Fruit fly (Drosophila melanogaster) whole organism, embryonic: Measurements from ENCODE around the gene Nckx30C.

Experiments
- Bgb ChIP-seq: fragments of 200-800 bp; sonication (Bioruptor generic); IDR thresholded peaks from 2 replicates; pipeline ENCODE4 v1.3.6; 2022; ENCODE audit warnings: missing biosample characterization, missing genetic modification characterization; ENCODE audit not compliant: partially characterized antibody
- BtbVII ChIP-seq: fragments of 200-800 bp; sonication (Bioruptor generic); optimal IDR thresholded peaks from 3 replicates; lab custom pipeline; 2017; ENCODE audit warnings: missing biosample characterization, mild to moderate bottlenecking, missing genetic modification characterization
- CG10462 ChIP-seq: fragments of 200-800 bp; sonication (Bioruptor generic); optimal IDR thresholded peaks from 2 replicates; lab custom pipeline; 2016; ENCODE audit warnings: missing biosample characterization, missing genetic modification characterization
- CG11504 ChIP-seq: fragments of 200-800 bp; sonication (Bioruptor generic); optimal IDR thresholded peaks from 3 replicates; lab custom pipeline; 2019; ENCODE audit warnings: missing biosample characterization, mild to moderate bottlenecking, missing genetic modification characterization, moderate library complexity
- CG11723 ChIP-seq: fragments of 200-800 bp; sonication (Bioruptor generic); optimal IDR thresholded peaks from 2 replicates; lab custom pipeline; 2017; ENCODE audit warnings: missing biosample characterization, mild to moderate bottlenecking, missing genetic modification characterization
- CG12299 ChIP-seq: fragments of 200-800 bp; sonication (Bioruptor generic); optimal IDR thresholded peaks from 2 replicates; lab custom pipeline; 2018; ENCODE audit warnings: missing biosample characterization, mild to moderate bottlenecking, missing genetic modification characterization
- CG12659 ChIP-seq: fragments of 200-800 bp; sonication (Bioruptor generic); optimal IDR thresholded peaks from 3 replicates; lab custom pipeline; 2017; ENCODE audit warnings: mild to moderate bottlenecking, missing biosample characterization, missing genetic modification reagents, missing genetic modification characterization
- CG13775 ChIP-seq: fragments of 200-800 bp; sonication (Bioruptor generic); optimal IDR thresholded peaks from 3 replicates; lab custom pipeline; 2017; ENCODE audit warnings: missing biosample characterization, mild to moderate bottlenecking, missing genetic modification characterization
- CG14441 ChIP-seq: fragments of 200-800 bp; sonication (Bioruptor generic); IDR thresholded peaks from 2 replicates; pipeline ENCODE4 v1.3.6; 2022; ENCODE audit warnings: missing biosample characterization, missing genetic modification characterization
- CG15011 ChIP-seq: fragments of 200-800 bp; sonication (Bioruptor generic); optimal IDR thresholded peaks from 3 replicates; lab custom pipeline; 2018; ENCODE audit warnings: missing biosample characterization, mild to moderate bottlenecking, missing genetic modification characterization
- CG15073 ChIP-seq: fragments of 200-800 bp; sonication (Bioruptor generic); optimal IDR thresholded peaks from 2 replicates; lab custom pipeline; 2016; ENCODE audit warnings: missing biosample characterization, missing genetic modification characterization
- CG15601 ChIP-seq: fragments of 200-800 bp; sonication (Bioruptor generic); optimal IDR thresholded peaks from 3 replicates; lab custom pipeline; 2019; ENCODE audit warnings: missing biosample characterization, mild to moderate bottlenecking, missing genetic modification characterization, moderate library complexity
- CG17359 ChIP-seq: fragments of 200-800 bp; sonication (Bioruptor generic); optimal IDR thresholded peaks from 3 replicates; lab custom pipeline; 2018; ENCODE audit warnings: missing biosample characterization, mild to moderate bottlenecking, missing genetic modification characterization, moderate library complexity
- CG17802 ChIP-seq: fragments of 200-800 bp; sonication (Bioruptor generic); optimal IDR thresholded peaks from 2 replicates; lab custom pipeline; 2018; ENCODE audit warnings: missing biosample characterization, mild to moderate bottlenecking, missing genetic modification characterization, moderate library complexity
- CG17912 ChIP-seq: fragments of 200-800 bp; sonication (Bioruptor generic); optimal IDR thresholded peaks from 2 replicates; lab custom pipeline; 2018; ENCODE audit warnings: missing biosample characterization, mild to moderate bottlenecking, missing genetic modification characterization
- CG18011 ChIP-seq: fragments of 200-800 bp; sonication (Bioruptor generic); optimal IDR thresholded peaks from 2 replicates; lab custom pipeline; 2017; ENCODE audit warnings: missing biosample characterization, missing genetic modification characterization, mild to moderate bottlenecking, moderate library complexity, missing genotype
- CG18476 ChIP-seq: fragments of 200-800 bp; sonication (Bioruptor generic); optimal IDR thresholded peaks from 2 replicates; lab custom pipeline; 2016; ENCODE audit warnings: missing biosample characterization, mild to moderate bottlenecking, missing genetic modification characterization
- CG2116 ChIP-seq: fragments of 200-800 bp; sonication (Bioruptor generic); optimal IDR thresholded peaks from 3 replicates; lab custom pipeline; 2018; ENCODE audit warnings: missing biosample characterization, mild to moderate bottlenecking, missing genetic modification characterization
- CG2875 ChIP-seq: fragments of 200-800 bp; sonication (Bioruptor generic); optimal IDR thresholded peaks from 2 replicates; lab custom pipeline; 2017; ENCODE audit warnings: missing biosample characterization, mild to moderate bottlenecking, missing genetic modification characterization, missing genetic modification reagents
- CG31441 ChIP-seq: fragments of 200-800 bp; sonication (Bioruptor generic); IDR thresholded peaks from 2 replicates; pipeline ENCODE4 v1.3.6; 2022; ENCODE audit warnings: missing biosample characterization, missing genetic modification characterization
- CG34376 ChIP-seq: fragments of 200-800 bp; sonication (Bioruptor generic); optimal IDR thresholded peaks from 2 replicates; lab custom pipeline; 2018; ENCODE audit warnings: missing biosample characterization, mild to moderate bottlenecking, missing genetic modification characterization
- CG3847 ChIP-seq: fragments of 200-800 bp; sonication (Bioruptor generic); IDR thresholded peaks from 2 replicates; pipeline ENCODE4 v1.3.6; 2022; ENCODE audit warnings: missing biosample characterization, missing genetic modification characterization
- CG4854 ChIP-seq: fragments of 200-800 bp; sonication (Bioruptor generic); optimal IDR thresholded peaks from 2 replicates; lab custom pipeline; 2016; ENCODE audit warnings: missing biosample characterization, missing genetic modification characterization, inconsistent platforms
- CG7839 ChIP-seq: fragments of 200-800 bp; sonication (Bioruptor generic); optimal IDR thresholded peaks from 3 replicates; lab custom pipeline; 2018; ENCODE audit warnings: missing biosample characterization, mild to moderate bottlenecking, missing genetic modification characterization, moderate library complexity
- CG7928 ChIP-seq: fragments of 200-800 bp; sonication (Bioruptor generic); optimal IDR thresholded peaks from 2 replicates; lab custom pipeline; 2017; ENCODE audit warnings: missing biosample characterization, mild to moderate bottlenecking, missing genetic modification characterization
- CG8924 ChIP-seq: fragments of 200-800 bp; optimal IDR thresholded peaks from 3 replicates; lab custom pipeline; 2019; ENCODE audit warnings: missing biosample characterization, mild to moderate bottlenecking, missing genetic modification characterization, moderate library complexity
- CG8944 ChIP-seq: fragments of 200-800 bp; sonication (Bioruptor generic); optimal IDR thresholded peaks from 3 replicates; lab custom pipeline; 2016; ENCODE audit warnings: missing biosample characterization, missing genetic modification characterization
- CG9609 ChIP-seq: fragments of 200-800 bp; sonication (Bioruptor generic); optimal IDR thresholded peaks from 3 replicates; lab custom pipeline; 2016; ENCODE audit warnings: missing biosample characterization, missing genetic modification characterization
- CG9876 ChIP-seq: fragments of 200-800 bp; sonication (Bioruptor generic); optimal IDR thresholded peaks from 2 replicates; lab custom pipeline; 2016; ENCODE audit warnings: missing biosample characterization, missing genetic modification characterization
- CHES-1-like ChIP-seq: fragments of 200-800 bp; sonication (Bioruptor generic); optimal IDR thresholded peaks from 2 replicates; lab custom pipeline; 2016; ENCODE audit warnings: missing biosample characterization, missing genetic modification characterization
- Fer3 ChIP-seq: fragments of 200-800 bp; sonication (Bioruptor generic); optimal IDR thresholded peaks from 2 replicates; lab custom pipeline; 2018; ENCODE audit warnings: missing biosample characterization, mild to moderate bottlenecking, missing genetic modification characterization, moderate library complexity
- HHEX ChIP-seq: fragments of 200-800 bp; sonication (Bioruptor generic); optimal IDR thresholded peaks from 3 replicates; lab custom pipeline; 2017; ENCODE audit warnings: missing biosample characterization, mild to moderate bottlenecking, missing genetic modification characterization, missing genetic modification reagents
- HmgD ChIP-seq: fragments of 200-800 bp; sonication (Bioruptor generic); optimal IDR thresholded peaks from 3 replicates; lab custom pipeline; 2016; ENCODE audit warnings: missing biosample characterization, missing genetic modification characterization
- Hmr ChIP-seq: fragments of 200-800 bp; sonication (Bioruptor generic); optimal IDR thresholded peaks from 3 replicates; lab custom pipeline; 2017; ENCODE audit warnings: mild to moderate bottlenecking, missing biosample characterization, missing genetic modification reagents, missing genetic modification characterization
- MTF-1 ChIP-seq: fragments of 200-800 bp; sonication (Bioruptor generic); optimal IDR thresholded peaks from 2 replicates; lab custom pipeline; 2018; ENCODE audit warnings: missing biosample characterization, mild to moderate bottlenecking, missing genetic modification characterization, borderline replicate concordance
- NK7.1 ChIP-seq: fragments of 200-800 bp; sonication (Bioruptor generic); optimal IDR thresholded peaks from 3 replicates; lab custom pipeline; 2016; ENCODE audit warnings: missing biosample characterization, missing genetic modification characterization
- Nf-YA ChIP-seq: fragments of 200-800 bp; sonication (Bioruptor generic); IDR thresholded peaks from 2 replicates; pipeline ENCODE4 v1.3.6; 2022; ENCODE audit warnings: missing biosample characterization, missing genetic modification characterization
- Pdp1 ChIP-seq, 2 experiments: fragments of 200-800 bp; sonication (Bioruptor generic); optimal IDR thresholded peaks; 3 replicates each; lab custom pipeline; 2016; ENCODE audit warnings: missing biosample characterization in 2 of 2, missing genetic modification characterization in 2 of 2, mild to moderate bottlenecking in 1 of 2, moderate library complexity in 1 of 2
- Poxn ChIP-seq: fragments of 200-800 bp; sonication (Bioruptor generic); IDR thresholded peaks from 2 replicates; pipeline ENCODE4 v1.3.6; 2022; ENCODE audit warnings: missing biosample characterization, missing genetic modification characterization
- Usf ChIP-seq: fragments of 200-800 bp; sonication (Bioruptor generic); optimal IDR thresholded peaks from 2 replicates; lab custom pipeline; 2017; ENCODE audit warnings: missing genotype, missing biosample characterization, missing genetic modification characterization
- dimm ChIP-seq: fragments of 200-800 bp; sonication (Bioruptor generic); IDR thresholded peaks from 2 replicates; pipeline ENCODE4 v1.3.6; 2022; ENCODE audit warnings: missing biosample characterization, missing genetic modification characterization
- lov ChIP-seq, 2 experiments: fragments of 200-800 bp in 1 of 2; fragments of >200 bp in 1 of 2; sonication (Bioruptor generic) in 1 of 2; IDR thresholded peaks in 1 of 2; optimal IDR thresholded peaks in 1 of 2; 2 replicates in 1 of 2; 3 replicates in 1 of 2; pipeline versions ENCODE4 v1.3.6 to Lab custom; 2017 to 2022; ENCODE audit warnings: missing biosample characterization in 1 of 2, missing genetic modification characterization in 1 of 2
- oc ChIP-seq: fragments of 200-800 bp; sonication (Bioruptor generic); optimal IDR thresholded peaks from 2 replicates; lab custom pipeline; 2018; ENCODE audit warnings: missing biosample characterization, mild to moderate bottlenecking, missing genetic modification characterization, moderate library complexity
- phol ChIP-seq: fragments of 200-800 bp; sonication (Bioruptor generic); optimal IDR thresholded peaks from 3 replicates; lab custom pipeline; 2018; ENCODE audit warnings: missing biosample characterization, mild to moderate bottlenecking, missing genetic modification characterization, moderate library complexity
- stc ChIP-seq: fragments of 200-800 bp; sonication (Bioruptor generic); IDR thresholded peaks from 2 replicates; pipeline ENCODE4 v1.3.6; 2022; ENCODE audit warnings: missing biosample characterization, missing genetic modification characterization
- tup ChIP-seq: fragments of 200-800 bp; sonication (Bioruptor generic); optimal IDR thresholded peaks from 2 replicates; lab custom pipeline; 2016; ENCODE audit warnings: missing biosample characterization, mild to moderate bottlenecking, missing genetic modification characterization, moderate library complexity
- wdn ChIP-seq: fragments of 200-800 bp; sonication (Bioruptor generic); IDR thresholded peaks from 2 replicates; pipeline ENCODE4 v1.3.6; 2022; ENCODE audit warnings: missing biosample characterization, missing genetic modification characterization
- zen ChIP-seq: fragments of 200-800 bp; sonication (Bioruptor generic); optimal IDR thresholded peaks from 3 replicates; lab custom pipeline; 2018; ENCODE audit warnings: missing biosample characterization, mild to moderate bottlenecking, missing genetic modification characterization, moderate library complexity

Nckx30C gene

DNA sequence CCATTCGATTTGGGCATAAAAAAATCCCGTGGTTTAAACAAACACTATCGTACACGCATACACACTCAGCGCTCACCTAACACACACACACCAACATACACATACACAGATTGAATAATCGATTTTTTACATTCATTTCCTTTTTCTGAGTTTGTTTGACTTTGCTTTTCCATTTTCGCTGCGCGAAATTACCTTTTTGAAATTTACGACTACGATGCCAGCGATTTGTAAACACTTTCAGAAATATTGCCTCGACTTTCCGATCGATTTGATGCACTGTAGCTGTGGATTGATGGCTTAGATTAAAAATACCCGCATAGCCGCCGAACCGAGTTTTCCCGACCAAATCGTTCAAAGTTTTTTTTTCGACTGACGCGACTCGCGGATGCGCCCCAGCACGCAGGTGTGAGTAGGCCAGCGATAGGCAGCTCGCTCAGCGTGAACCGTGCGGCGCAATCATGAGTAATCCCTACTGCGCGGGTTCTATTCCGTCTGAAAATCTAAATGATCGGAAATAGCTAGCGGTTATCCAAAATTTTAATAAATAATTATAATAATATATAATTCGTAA, 47.3 kb downstream of the Nckx30C start, which contains the start of gene Pka-C1 (continued):
- TF ChIP-seq CG11504 (tag; lab: Kevin White, UChicago), result peak; percentile 51
- TF ChIP-seq Fer3, result no peak
- TF ChIP-seq CG10462 (GFP tag; lab: Kevin White, UChicago), result no peak
- peak; percentile 18 for TF ChIP-seq CHES-1-like (GFP tag; lab: Kevin White, UChicago)
- TF ChIP-seq CG18011 (GFP tag; lab: Kevin White, UChicago), result no peak
- TF ChIP-seq HHEX, result no peak
- no peak for TF ChIP-seq dimm (GFP tag; lab: Robert Waterston, UW)
- TF ChIP-seq phol (tag; lab: Kevin White, UChicago), result peak; percentile 52
- TF ChIP-seq CG15073, result no peak
- peak; percentile 76 for TF ChIP-seq CG12659 (GFP tag; lab: Kevin White, UChicago)
- peak; percentile 19 for TF ChIP-seq CG15601 (tag; lab: Kevin White, UChicago)
- TF ChIP-seq CG7839 (tag; lab: Kevin White, UChicago), result peak; percentile 11
- TF ChIP-seq CG17359, result peak; percentile 11
- TF ChIP-seq MTF-1 (GFP tag; lab: Kevin White, UChicago), result peak; percentile 40
- peak; percentile 50 for TF ChIP-seq wdn (GFP tag; lab: Robert Waterston, UW)
- TF ChIP-seq CG2875, result no peak
- TF ChIP-seq CG8924 (tag; lab: Kevin White, UChicago), result peak; percentile 17
- TF ChIP-seq CG11723 (GFP tag; lab: Kevin White, UChicago), result no peak
- TF ChIP-seq Poxn (GFP tag; lab: Robert Waterston, UW), result no peak
- TF ChIP-seq tup, result no peak
- TF ChIP-seq oc (tag; lab: Kevin White, UChicago), result no peak
- no peak for TF ChIP-seq NK7.1 (GFP tag; lab: Kevin White, UChicago)
- no peak for TF ChIP-seq CG8944 (GFP tag; lab: Kevin White, UChicago)
- TF ChIP-seq CG7928, result no peak
- no peak for TF ChIP-seq BtbVII
- no peak for TF ChIP-seq CG15011 (GFP tag; lab: Kevin White, UChicago)
- TF ChIP-seq CG17912 (GFP tag; lab: Kevin White, UChicago), result no peak
- peak; percentile 61 for TF ChIP-seq Hmr
- TF ChIP-seq CG2116 (GFP tag; lab: Kevin White, UChicago), result peak; percentile 94
- TF ChIP-seq CG31441 (GFP tag; lab: Robert Waterston, UW), result 0 out of 2 replicates have a peak, but pooled peaks have one; percentile 27
- TF ChIP-seq Nf-YA (GFP tag; lab: Robert Waterston, UW), result no peak
- peak; percentile 39 for TF ChIP-seq CG34376
- peak; percentile 54 for TF ChIP-seq zen (tag; lab: Kevin White, UChicago)
- TF ChIP-seq Pdp1 (GFP tag; optimal IDR thresholded peaks at IDR 0.05; lab: Kevin White, UChicago), result peak; percentile 11 to 88
- TF ChIP-seq HmgD, result peak; percentile 74
- TF ChIP-seq CG9609 (GFP tag; lab: Kevin White, UChicago), result no peak
- no peak for TF ChIP-seq CG4854 (GFP tag; lab: Kevin White, UChicago)
- no peak; the same call in 1 of the 2 replicates for TF ChIP-seq stc (GFP tag; lab: Robert Waterston, UW)
- no peak for TF ChIP-seq CG18476
- no peak for TF ChIP-seq CG17802 (tag; lab: Kevin White, UChicago)
- 0 out of 2 replicates have a peak, but pooled peaks have one; percentile 23 for TF ChIP-seq CG14441 (GFP tag; lab: Robert Waterston, UW)
- TF ChIP-seq CG9876 (GFP tag; lab: Kevin White, UChicago), result no peak
- TF ChIP-seq CG12299 (tag; lab: Kevin White, UChicago), result no peak
- TF ChIP-seq Bgb (GFP tag; lab: Robert Waterston, UW), result peak; percentile 68
- peak; percentile 72 for TF ChIP-seq CG3847 (GFP tag; lab: Robert Waterston, UW)
- TF ChIP-seq CG13775 (GFP tag; lab: Kevin White, UChicago), result peak; percentile 16
- TF ChIP-seq Usf (GFP tag; lab: Kevin White, UChicago), result no peak
- TF ChIP-seq lov (optimal IDR thresholded peaks at IDR 0.05; lab: Kevin White, UChicago), result no peak
- 0 out of 3 replicates have a peak, but pooled peaks have one; percentile 24 for TF ChIP-seq lov (GFP tag; IDR thresholded peaks at IDR 0.05; lab: Robert Waterston, UW)
